Worm (Caenorhabditis elegans) whole organism, L4 larva: ENCODE data around the gene gst-8.
A peak's percentile ranks its signal among the peaks of the same experiment; 100 is the strongest.

ENCODE experiments used
- D1046.2 ChIP-seq: fragments of 200-800 bp; sonication (Bioruptor generic); IDR thresholded peaks from 2 replicates; pipeline ENCODE4 v1.3.6; 2022; ENCODE audit warnings: missing genetic modification characterization, missing compliant biosample characterization
- F37D6.2 ChIP-seq: sonication (generic microtip); optimal IDR thresholded peaks from 2 replicates; lab custom pipeline; 2016; ENCODE audit warnings: mild to moderate bottlenecking, missing genetic modification characterization, missing compliant biosample characterization
- F44E2.7 ChIP-seq: fragments of 200-800 bp; sonication (Bioruptor generic); IDR thresholded peaks from 2 replicates; pipeline ENCODE4 v2.1.2; 2022; ENCODE audit warnings: missing genetic modification characterization, missing compliant biosample characterization
- R02D3.7 ChIP-seq: fragments of 150-350 bp; sonication (generic microtip); optimal IDR thresholded peaks from 3 replicates; lab custom pipeline; 2014; ENCODE audit warnings: missing biosample characterization, missing genetic modification characterization
- ZK546.5 ChIP-seq, 2 experiments: sonication (generic microtip); optimal IDR thresholded peaks; 2 replicates each; lab custom pipeline; 2017; ENCODE audit warnings: missing biosample characterization in 2 of 2, missing genetic modification characterization in 2 of 2
- aha-1 ChIP-seq: fragments of 150-350 bp; peaks from one replicate; lab custom pipeline; 2014; ENCODE audit warnings: missing biosample characterization, missing genetic modification characterization
- ama-1 ChIP-seq: fragments of 150-350 bp; optimal IDR thresholded peaks from 2 replicates; lab custom pipeline; 2014; ENCODE audit warnings: inconsistent platforms, mixed read lengths
- arid-1 ChIP-seq: fragments of 200-800 bp; sonication (Bioruptor generic); conservative IDR thresholded peaks from 2 replicates; pipeline ENCODE4 v1.3.6; 2022; ENCODE audit warnings: missing genetic modification reagents, missing genetic modification characterization, missing compliant biosample characterization
- ceh-44 ChIP-seq: fragments of 200-800 bp; sonication (Bioruptor generic); IDR thresholded peaks from 2 replicates; pipeline ENCODE4 v1.3.6; 2022; ENCODE audit warnings: missing genetic modification reagents, missing genetic modification characterization, missing compliant biosample characterization
- ceh-62 ChIP-seq: sonication (generic microtip); optimal IDR thresholded peaks from 2 replicates; lab custom pipeline; 2017; ENCODE audit warnings: missing biosample characterization, missing genetic modification characterization
- ces-1 ChIP-seq: fragments of 150-350 bp; sonication (generic microtip); optimal IDR thresholded peaks from 4 replicates; lab custom pipeline; 2014; ENCODE audit warnings: missing biosample characterization, missing genetic modification reagents, missing genetic modification characterization
- daf-16 ChIP-seq, 3 experiments: sonication (generic microtip); optimal IDR thresholded peaks; 2 replicates each; lab custom pipeline; 2016 to 2017; ENCODE audit warnings: missing genetic modification characterization in 3 of 3, missing genetic modification reagents in 3 of 3, mild to moderate bottlenecking in 2 of 3, missing compliant biosample characterization in 2 of 3, missing biosample characterization in 1 of 3, moderate library complexity in 1 of 3
- daf-19 ChIP-seq: fragments of 200-800 bp; sonication (Bioruptor generic); conservative IDR thresholded peaks from 2 replicates; pipeline ENCODE4 v1.3.6; 2022; ENCODE audit warnings: missing genetic modification characterization, missing compliant biosample characterization
- dmd-8 ChIP-seq: fragments of 200-800 bp; sonication (Bioruptor generic); IDR thresholded peaks from 2 replicates; pipeline ENCODE4 v1.3.6; 2022; ENCODE audit warnings: missing genetic modification characterization, missing compliant biosample characterization
- dpl-1 ChIP-seq: fragments of 150-350 bp; optimal IDR thresholded peaks from 2 replicates; lab custom pipeline; 2014; ENCODE audit warnings: missing biosample characterization, missing genetic modification reagents, missing genetic modification characterization
- dve-1 ChIP-seq: sonication (generic microtip); optimal IDR thresholded peaks from 2 replicates; lab custom pipeline; 2017; ENCODE audit warnings: antibody characterized with exemption, mild to moderate bottlenecking, missing genetic modification characterization, missing compliant biosample characterization; ENCODE audit not compliant: insufficient read depth
- egl-27 ChIP-seq: sonication (generic microtip); optimal IDR thresholded peaks from 3 replicates; lab custom pipeline; 2017; ENCODE audit warnings: missing biosample characterization, missing genetic modification reagents, missing genetic modification characterization
- egl-43 ChIP-seq: fragments of 200-800 bp; sonication (Bioruptor generic); IDR thresholded peaks from 2 replicates; pipeline ENCODE4 v1.3.6; 2022; ENCODE audit warnings: missing genetic modification reagents, missing genetic modification characterization, missing compliant biosample characterization
- fkh-10 ChIP-seq: fragments of 150-350 bp; optimal IDR thresholded peaks from 2 replicates; lab custom pipeline; 2014; ENCODE audit warnings: missing biosample characterization, missing genetic modification reagents, missing genetic modification characterization
- fos-1 ChIP-seq: fragments of 150-350 bp; optimal IDR thresholded peaks from 2 replicates; lab custom pipeline; 2014; ENCODE audit warnings: missing biosample characterization, missing genetic modification characterization
- hlh-11 ChIP-seq: fragments of 200-800 bp; sonication (Bioruptor generic); optimal IDR thresholded peaks from 2 replicates; lab custom pipeline; 2018; ENCODE audit warnings: mild to moderate bottlenecking, missing genetic modification characterization, missing compliant biosample characterization
- hlh-30 ChIP-seq: sonication (generic microtip); optimal IDR thresholded peaks from 2 replicates; lab custom pipeline; 2017; ENCODE audit warnings: antibody characterized with exemption, mild to moderate bottlenecking, missing genetic modification characterization, missing compliant biosample characterization; ENCODE audit not compliant: insufficient read depth
- lim-7 ChIP-seq: fragments of 200-800 bp; sonication (Bioruptor generic); IDR thresholded peaks from 2 replicates; pipeline ENCODE4 v1.3.6; 2022; ENCODE audit warnings: missing genetic modification characterization, missing compliant biosample characterization
- lin-1 ChIP-seq: fragments of 200-800 bp; sonication (Bioruptor generic); IDR thresholded peaks from 2 replicates; pipeline ENCODE4 v1.3.6; 2022; ENCODE audit warnings: missing genetic modification reagents, missing genetic modification characterization, missing compliant biosample characterization
- lin-13 ChIP-seq: fragments of 150-350 bp; optimal IDR thresholded peaks from 2 replicates; lab custom pipeline; 2014; ENCODE audit warnings: missing biosample characterization, missing genetic modification reagents, missing genetic modification characterization
- lin-15B ChIP-seq: fragments of 150-350 bp; sonication (generic microtip); optimal IDR thresholded peaks from 3 replicates; lab custom pipeline; 2014; ENCODE audit warnings: missing biosample characterization, missing genetic modification characterization
- lin-38 ChIP-seq: fragments of 200-800 bp; sonication (Bioruptor generic); IDR thresholded peaks from 2 replicates; pipeline ENCODE4 v1.3.6; 2022; ENCODE audit warnings: missing genetic modification reagents, missing genetic modification characterization, missing compliant biosample characterization
- madf-5 ChIP-seq, 2 experiments: fragments of 200-800 bp; sonication (Bioruptor generic); IDR thresholded peaks; 2 replicates each; pipeline ENCODE4 v1.3.6; 2022; ENCODE audit warnings: missing compliant biosample characterization in 2 of 2, missing genetic modification characterization in 2 of 2
- mdl-1 ChIP-seq, 2 experiments: fragments of 150-350 bp in 1 of 2; sonication (generic microtip) in 1 of 2; optimal IDR thresholded peaks; 2 replicates each; lab custom pipeline; 2014 to 2017; ENCODE audit warnings: missing biosample characterization in 2 of 2, missing genetic modification characterization in 2 of 2
- mdt-29 ChIP-seq: fragments of 200-800 bp; sonication (Bioruptor generic); IDR thresholded peaks from 2 replicates; pipeline ENCODE4 v1.3.6; 2022; ENCODE audit warnings: missing genetic modification reagents, missing genetic modification characterization, missing compliant biosample characterization
- mep-1 ChIP-seq: fragments of 150-350 bp; sonication (generic microtip); optimal IDR thresholded peaks from 3 replicates; lab custom pipeline; 2014; ENCODE audit warnings: missing biosample characterization, missing genetic modification characterization
- mxl-3 ChIP-seq: fragments of 200-800 bp; sonication (Bioruptor generic); optimal IDR thresholded peaks from 2 replicates; lab custom pipeline; 2018; ENCODE audit warnings: mild to moderate bottlenecking, missing genetic modification characterization, missing compliant biosample characterization
- nhr-28 ChIP-seq: fragments of 150-350 bp; optimal IDR thresholded peaks from 2 replicates; lab custom pipeline; 2014; ENCODE audit warnings: missing biosample characterization, missing genetic modification characterization
- nhr-41 ChIP-seq: fragments of 200-800 bp; sonication (Bioruptor generic); IDR thresholded peaks from 2 replicates; pipeline ENCODE4 v1.3.6; 2022; ENCODE audit warnings: missing genetic modification reagents, missing genetic modification characterization, missing compliant biosample characterization
- nhr-42 ChIP-seq: fragments of 200-800 bp; sonication (Bioruptor generic); IDR thresholded peaks from 2 replicates; pipeline ENCODE4 v1.3.6; 2022; ENCODE audit warnings: missing genetic modification characterization, missing compliant biosample characterization
- nhr-48 ChIP-seq: sonication (generic microtip); optimal IDR thresholded peaks from 2 replicates; lab custom pipeline; 2016; ENCODE audit warnings: mild to moderate bottlenecking, missing genetic modification characterization, missing compliant biosample characterization
- nhr-77 ChIP-seq: fragments of 150-350 bp; optimal IDR thresholded peaks from 2 replicates; lab custom pipeline; 2014; ENCODE audit warnings: missing biosample characterization, missing genetic modification characterization
- pqm-1 ChIP-seq: sonication (generic microtip); optimal IDR thresholded peaks from 2 replicates; lab custom pipeline; 2017; ENCODE audit warnings: missing biosample characterization, missing genetic modification characterization
- sdz-12 ChIP-seq: fragments of 200-800 bp; sonication (Bioruptor generic); optimal IDR thresholded peaks from 2 replicates; lab custom pipeline; 2018; ENCODE audit warnings: mild to moderate bottlenecking, missing genetic modification characterization, missing compliant biosample characterization
- skn-1 ChIP-seq: fragments of 150-350 bp; optimal IDR thresholded peaks from 2 replicates; lab custom pipeline; 2014; ENCODE audit warnings: missing biosample characterization, missing genetic modification characterization
- snpc-4 ChIP-seq: fragments of 150-350 bp; optimal IDR thresholded peaks from 2 replicates; lab custom pipeline; 2014; ENCODE audit warnings: missing biosample characterization, missing genetic modification characterization
- tra-1 ChIP-seq: fragments of 200-800 bp; sonication (Bioruptor generic); IDR thresholded peaks from 2 replicates; pipeline ENCODE4 v1.3.6; 2022; ENCODE audit warnings: missing genetic modification reagents, missing genetic modification characterization, missing compliant biosample characterization
- unc-39 ChIP-seq: sonication (generic microtip); optimal IDR thresholded peaks from 2 replicates; lab custom pipeline; 2017; ENCODE audit warnings: missing biosample characterization, missing genetic modification characterization
- unc-62 ChIP-seq, 3 experiments: fragments of 150-350 bp in 1 of 3; sonication (generic microtip); optimal IDR thresholded peaks in 2 of 3; peaks in 1 of 3; 1 replicate in 1 of 3; 2 replicates in 2 of 3; lab custom pipeline; 2014 to 2017; ENCODE audit warnings: missing biosample characterization in 3 of 3, missing genetic modification characterization in 3 of 3, missing genetic modification reagents in 3 of 3, missing genotype in 1 of 3
- zag-1 ChIP-seq: fragments of 150-350 bp; optimal IDR thresholded peaks from 2 replicates; lab custom pipeline; 2014; ENCODE audit warnings: missing biosample characterization, missing genetic modification characterization
- zfp-3 ChIP-seq: fragments of 200-800 bp; sonication (Bioruptor generic); conservative IDR thresholded peaks from 2 replicates; pipeline ENCODE4 v1.3.6; 2022; ENCODE audit warnings: missing genetic modification reagents, missing genetic modification characterization, missing compliant biosample characterization
- ztf-7 ChIP-seq: fragments of 150-350 bp; optimal IDR thresholded peaks from 2 replicates; lab custom pipeline; 2014; ENCODE audit warnings: missing biosample characterization, missing genetic modification characterization

gst-8 gene

ce11 chrII:4920608-4921007, 37.1 kb downstream of the gst-8 start:
- TF ChIP-seq dpl-1 (GFP tag; lab: Kevin White, UChicago): no peak
- no peak for TF ChIP-seq sdz-12 (GFP tag; lab: Kevin White, UChicago)
- TF ChIP-seq lin-1: no peak
- peak; percentile 63 for TF ChIP-seq pqm-1
- TF ChIP-seq hlh-11 (tag; lab: Kevin White, UChicago): peak; percentile 6
- TF ChIP-seq ztf-7 (tag; lab: Kevin White, UChicago): no peak
- TF ChIP-seq F44E2.7 (GFP tag; lab: Robert Waterston, UW): no peak
- TF ChIP-seq ceh-62 (tag; lab: Kevin White, UChicago): no peak
- TF ChIP-seq skn-1 (tag; lab: Kevin White, UChicago): no peak
- TF ChIP-seq dve-1: peak; percentile 42
- TF ChIP-seq nhr-42 (GFP tag; lab: Robert Waterston, UW): no peak
- TF ChIP-seq ama-1 (lab: Kevin White, UChicago): no peak
- no peak for TF ChIP-seq lin-15B (tag; lab: Kevin White, UChicago)
- no peak for TF ChIP-seq dmd-8
- TF ChIP-seq nhr-28: peak; percentile 17
- TF ChIP-seq, all 104 proteins: peak for 4

- TF ChIP-seq aha-1 (tag; lab: Kevin White, UChicago) (peak; percentile 12), egl-27 (tag; lab: Kevin White, UChicago) (no peak), unc-62 (GFP tag; optimal IDR thresholded peaks at IDR 0.05 in 1 of 2; lab: Kevin White, UChicago) (peak in 1 of 2 experiments; percentile 96), unc-62 (tag; optimal IDR thresholded peaks at IDR 0.05; lab: Kevin White, UChicago) (no peak), ZK546.5 (tag; optimal IDR thresholded peaks at IDR 0.05; lab: Kevin White, UChicago) (no peak), daf-19 (GFP tag; lab: Robert Waterston, UW) (no peak), madf-5 (GFP tag; IDR thresholded peaks at IDR 0.05; lab: Robert Waterston, UW) (no peak)
Observed at ce11 chrII:4924729-4925128, 41.2 kb downstream of the gst-8 start.

- TF ChIP-seq nhr-48 (peak; percentile 85), ces-1 (GFP tag; lab: Kevin White, UChicago) (no peak), nhr-77 (tag; lab: Kevin White, UChicago) (peak; percentile 51), fkh-10 (GFP tag; lab: Kevin White, UChicago) (no peak), snpc-4 (tag; lab: Kevin White, UChicago) (no peak), nhr-41 (GFP tag; lab: Robert Waterston, UW) (peak; percentile 77; the same call in 1 of the 2 replicates), pqm-1 (peak; percentile 97), unc-39 (tag; lab: Kevin White, UChicago) (no peak), nhr-28 (peak; percentile 99), mdt-29 (GFP tag; lab: Robert Waterston, UW) (peak; percentile 82), mxl-3 (GFP tag; lab: Kevin White, UChicago) (peak; percentile 75), zfp-3 (0 out of 2 replicates have a peak, but pooled peaks have one; percentile 37), egl-43 (GFP tag; lab: Robert Waterston, UW) (no peak), mdl-1 (tag; optimal IDR thresholded peaks at IDR 0.05; lab: Kevin White, UChicago) (peak; percentile 0 to 86), hlh-30 (tag; lab: Kevin White, UChicago) (peak; percentile 62), aha-1 (tag; lab: Kevin White, UChicago) (no peak), fos-1 (tag; lab: Kevin White, UChicago) (no peak), daf-16 (GFP tag; optimal IDR thresholded peaks at IDR 0.05; lab: Kevin White, UChicago) (peak in 1 of 2 experiments; percentile 2), daf-16 (tag; optimal IDR thresholded peaks at IDR 0.05; lab: Kevin White, UChicago) (peak; percentile 94), ceh-44 (no peak), lin-38 (no peak), arid-1 (no peak), D1046.2 (GFP tag; lab: Robert Waterston, UW) (no peak), lim-7 (GFP tag; lab: Robert Waterston, UW) (no peak), zag-1 (tag; lab: Kevin White, UChicago) (no peak), tra-1 (peak; percentile 81), mep-1 (tag; lab: Kevin White, UChicago) (peak; percentile 62), F37D6.2 (tag; lab: Kevin White, UChicago) (no peak), R02D3.7 (tag; lab: Kevin White, UChicago) (no peak), lin-13 (GFP tag; lab: Kevin White, UChicago) (no peak), madf-5 (GFP tag; IDR thresholded peaks at IDR 0.05; lab: Robert Waterston, UW) (no peak), ama-1 (lab: Kevin White, UChicago) (no peak), lin-1 (peak; percentile 54)
Observed at ce11 chrII:4925198-4925764, 41.8 kb downstream of the gst-8 start, which contains the start of gene aagr-2. TSS of gene aagr-2 (minus strand) at chrII:4925248.
